Fruit fly (Drosophila melanogaster) whole organism, prepupa: ENCODE results near the gene eIF3h.

Experiments
- Blimp-1 ChIP-seq: fragments of 200-800 bp; sonication (Bioruptor generic); optimal IDR thresholded peaks from 3 replicates; lab custom pipeline; 2017; ENCODE audit warnings: missing biosample characterization, missing genetic modification characterization, mild to moderate bottlenecking, moderate library complexity, missing genetic modification reagents
- CG10631 ChIP-seq: fragments of 200-800 bp; sonication (Bioruptor generic); optimal IDR thresholded peaks from 2 replicates; lab custom pipeline; 2016; ENCODE audit warnings: missing biosample characterization, missing genetic modification characterization
- CG10669 ChIP-seq: fragments of 200-800 bp; sonication (Bioruptor generic); optimal IDR thresholded peaks from 3 replicates; lab custom pipeline; 2018; ENCODE audit warnings: missing biosample characterization, mild to moderate bottlenecking, missing genetic modification characterization, moderate library complexity
- CG11294 ChIP-seq: fragments of 200-800 bp; sonication (Bioruptor generic); IDR thresholded peaks from 2 replicates; pipeline ENCODE4 v1.3.6; 2022; ENCODE audit warnings: missing biosample characterization, missing genetic modification characterization
- CG11902 ChIP-seq: fragments of 200-800 bp; sonication (Bioruptor generic); optimal IDR thresholded peaks from 3 replicates; lab custom pipeline; 2016; ENCODE audit warnings: missing biosample characterization, missing genetic modification characterization
- CG15336 ChIP-seq: fragments of 200-800 bp; sonication (Bioruptor generic); IDR thresholded peaks from 2 replicates; pipeline ENCODE4 v1.3.6; 2022; ENCODE audit warnings: missing biosample characterization, missing genetic modification characterization
- CG1621 ChIP-seq: fragments of 200-800 bp; sonication (Bioruptor generic); optimal IDR thresholded peaks from 3 replicates; lab custom pipeline; 2018; ENCODE audit warnings: missing biosample characterization, mild to moderate bottlenecking, missing genetic modification characterization
- CG3032 ChIP-seq: fragments of 200-800 bp; optimal IDR thresholded peaks from 2 replicates; lab custom pipeline; 2019; ENCODE audit warnings: missing biosample characterization, mild to moderate bottlenecking, missing genetic modification characterization, moderate library complexity
- CG31627 ChIP-seq: fragments of 200-800 bp; sonication (Bioruptor generic); optimal IDR thresholded peaks from 3 replicates; lab custom pipeline; 2016; ENCODE audit warnings: missing biosample characterization, missing genetic modification characterization
- CG32006 ChIP-seq: fragments of 200-800 bp; sonication (Bioruptor generic); optimal IDR thresholded peaks from 3 replicates; lab custom pipeline; 2017; ENCODE audit warnings: missing biosample characterization, mild to moderate bottlenecking, missing genetic modification characterization
- CG34406 ChIP-seq: fragments of 200-800 bp; sonication (Bioruptor generic); optimal IDR thresholded peaks from 3 replicates; lab custom pipeline; 2016; ENCODE audit warnings: missing biosample characterization, missing genetic modification characterization
- CG4318 ChIP-seq: fragments of 200-800 bp; sonication (Bioruptor generic); optimal IDR thresholded peaks from 3 replicates; lab custom pipeline; 2017; ENCODE audit warnings: missing biosample characterization, mild to moderate bottlenecking, missing genetic modification characterization
- CG6276 ChIP-seq: fragments of 200-800 bp; sonication (Bioruptor generic); optimal IDR thresholded peaks from 2 replicates; lab custom pipeline; 2017; ENCODE audit warnings: missing biosample characterization, mild to moderate bottlenecking, missing genetic modification characterization
- CG6792 ChIP-seq: fragments of 200-800 bp; sonication (Bioruptor generic); optimal IDR thresholded peaks from 3 replicates; lab custom pipeline; 2016; ENCODE audit warnings: missing biosample characterization, missing genetic modification characterization
- CG6808 ChIP-seq: fragments of 200-800 bp; sonication (Bioruptor generic); optimal IDR thresholded peaks from 3 replicates; lab custom pipeline; 2017; ENCODE audit warnings: missing biosample characterization, missing genetic modification characterization, mild to moderate bottlenecking, moderate library complexity, missing genetic modification reagents
- CG6854 ChIP-seq: fragments of 200-800 bp; sonication (Bioruptor generic); optimal IDR thresholded peaks from 2 replicates; lab custom pipeline; 2017; ENCODE audit warnings: missing biosample characterization, mild to moderate bottlenecking, missing genetic modification characterization
- CG8119 ChIP-seq: fragments of 200-800 bp; sonication (Bioruptor generic); IDR thresholded peaks from 3 replicates; pipeline ENCODE4 v1.3.6; 2022; ENCODE audit warnings: missing biosample characterization, missing genetic modification characterization
- CG8319 ChIP-seq: fragments of 200-800 bp; sonication (Bioruptor generic); optimal IDR thresholded peaks from 3 replicates; lab custom pipeline; 2016; ENCODE audit warnings: missing biosample characterization, missing genetic modification characterization
- CG9139 ChIP-seq: fragments of 200-800 bp; sonication (Bioruptor generic); optimal IDR thresholded peaks from 3 replicates; lab custom pipeline; 2017; ENCODE audit warnings: missing biosample characterization, mild to moderate bottlenecking, missing genetic modification characterization
- Eip75B ChIP-seq: fragments of 200-800 bp; sonication (Bioruptor generic); optimal IDR thresholded peaks from 3 replicates; lab custom pipeline; 2016; ENCODE audit warnings: missing biosample characterization, missing genetic modification characterization
- Eip78C ChIP-seq: fragments of 200-800 bp; sonication (Bioruptor generic); peaks from one replicate; lab custom pipeline; 2016; ENCODE audit warnings: missing biosample characterization, missing genetic modification characterization
- Ets21C ChIP-seq: fragments of 200-800 bp; sonication (Bioruptor generic); optimal IDR thresholded peaks from 3 replicates; lab custom pipeline; 2016; ENCODE audit warnings: missing biosample characterization, missing genetic modification characterization
- Hr38 ChIP-seq: sonication (Bioruptor generic); optimal IDR thresholded peaks from 2 replicates; lab custom pipeline; 2016; ENCODE audit warnings: missing biosample characterization, missing genetic modification characterization
- Hr39 ChIP-seq: fragments of 200-800 bp; sonication (Bioruptor generic); optimal IDR thresholded peaks from 2 replicates; lab custom pipeline; 2016; ENCODE audit warnings: missing biosample characterization, missing genetic modification characterization
- Lpt ChIP-seq: fragments of 200-800 bp; sonication (Bioruptor generic); optimal IDR thresholded peaks from 3 replicates; lab custom pipeline; 2016; ENCODE audit warnings: missing biosample characterization, missing genetic modification characterization
- Met ChIP-seq: fragments of 200-800 bp; sonication (Bioruptor generic); optimal IDR thresholded peaks from 3 replicates; lab custom pipeline; 2016; ENCODE audit warnings: missing biosample characterization, missing genetic modification characterization
- OdsH ChIP-seq: fragments of 200-800 bp; sonication (Bioruptor generic); optimal IDR thresholded peaks from 3 replicates; lab custom pipeline; 2016; ENCODE audit warnings: missing biosample characterization, missing genetic modification characterization
- Smox ChIP-seq: fragments of 200-800 bp; sonication (Bioruptor generic); optimal IDR thresholded peaks from 3 replicates; lab custom pipeline; 2016; ENCODE audit warnings: missing biosample characterization, missing genetic modification characterization
- Sox14 ChIP-seq: fragments of 200-800 bp; sonication (Bioruptor generic); optimal IDR thresholded peaks from 3 replicates; lab custom pipeline; 2016; ENCODE audit warnings: missing biosample characterization, missing genetic modification characterization
- Sox15 ChIP-seq: fragments of 200-800 bp; sonication (Bioruptor generic); optimal IDR thresholded peaks from 3 replicates; lab custom pipeline; 2016; ENCODE audit warnings: missing biosample characterization, missing genetic modification characterization
- achi ChIP-seq: fragments of 200-800 bp; sonication (Bioruptor generic); optimal IDR thresholded peaks from 3 replicates; lab custom pipeline; 2016; ENCODE audit warnings: missing biosample characterization, missing genetic modification characterization
- acj6 ChIP-seq: fragments of 200-800 bp; sonication (Bioruptor generic); optimal IDR thresholded peaks from 3 replicates; lab custom pipeline; 2016; ENCODE audit warnings: missing biosample characterization, missing genetic modification characterization
- cyc ChIP-seq: fragments of 200-800 bp; sonication (Bioruptor generic); optimal IDR thresholded peaks from 3 replicates; lab custom pipeline; 2016; ENCODE audit warnings: missing biosample characterization, missing genetic modification characterization
- eg ChIP-seq: fragments of 200-800 bp; sonication (Bioruptor generic); IDR thresholded peaks from 3 replicates; pipeline ENCODE4 v1.3.6; 2022; ENCODE audit warnings: missing biosample characterization, missing genetic modification characterization
- fd85E ChIP-seq: fragments of 200-800 bp; sonication (Bioruptor generic); optimal IDR thresholded peaks from 3 replicates; lab custom pipeline; 2016; ENCODE audit warnings: missing biosample characterization, missing genetic modification characterization
- fkh ChIP-seq: fragments of 200-800 bp; sonication (Bioruptor generic); optimal IDR thresholded peaks from 3 replicates; lab custom pipeline; 2017; ENCODE audit warnings: missing biosample characterization, mild to moderate bottlenecking, missing genetic modification characterization, moderate library complexity
- lz ChIP-seq: fragments of 200-800 bp; sonication (Bioruptor generic); optimal IDR thresholded peaks from 3 replicates; lab custom pipeline; 2016; ENCODE audit warnings: missing biosample characterization, missing genetic modification characterization
- net ChIP-seq: fragments of 200-800 bp; sonication (Bioruptor generic); optimal IDR thresholded peaks from 3 replicates; lab custom pipeline; 2016; ENCODE audit warnings: missing biosample characterization, missing genetic modification characterization
- pdm3 ChIP-seq: fragments of 200-800 bp; sonication (Bioruptor generic); optimal IDR thresholded peaks from 3 replicates; lab custom pipeline; 2016; ENCODE audit warnings: missing biosample characterization, missing genetic modification characterization
- salr ChIP-seq, 2 experiments: fragments of 200-800 bp; sonication (Bioruptor generic); optimal IDR thresholded peaks; 3 replicates each; lab custom pipeline; 2016 to 2018; ENCODE audit warnings: missing biosample characterization in 2 of 2, missing genetic modification characterization in 2 of 2, mild to moderate bottlenecking in 1 of 2
- svp ChIP-seq: fragments of 200-800 bp; sonication (Bioruptor generic); peaks from one replicate; lab custom pipeline; 2016; ENCODE audit warnings: missing biosample characterization, missing genetic modification characterization
- topi ChIP-seq: fragments of 200-800 bp; sonication (Bioruptor generic); optimal IDR thresholded peaks from 3 replicates; lab custom pipeline; 2016; ENCODE audit warnings: missing biosample characterization, missing genetic modification characterization
- vri ChIP-seq: fragments of 200-800 bp; sonication (Bioruptor generic); optimal IDR thresholded peaks from 3 replicates; lab custom pipeline; 2016; ENCODE audit warnings: missing biosample characterization, mild to moderate bottlenecking, missing genetic modification characterization

eIF3h gene

DNA sequence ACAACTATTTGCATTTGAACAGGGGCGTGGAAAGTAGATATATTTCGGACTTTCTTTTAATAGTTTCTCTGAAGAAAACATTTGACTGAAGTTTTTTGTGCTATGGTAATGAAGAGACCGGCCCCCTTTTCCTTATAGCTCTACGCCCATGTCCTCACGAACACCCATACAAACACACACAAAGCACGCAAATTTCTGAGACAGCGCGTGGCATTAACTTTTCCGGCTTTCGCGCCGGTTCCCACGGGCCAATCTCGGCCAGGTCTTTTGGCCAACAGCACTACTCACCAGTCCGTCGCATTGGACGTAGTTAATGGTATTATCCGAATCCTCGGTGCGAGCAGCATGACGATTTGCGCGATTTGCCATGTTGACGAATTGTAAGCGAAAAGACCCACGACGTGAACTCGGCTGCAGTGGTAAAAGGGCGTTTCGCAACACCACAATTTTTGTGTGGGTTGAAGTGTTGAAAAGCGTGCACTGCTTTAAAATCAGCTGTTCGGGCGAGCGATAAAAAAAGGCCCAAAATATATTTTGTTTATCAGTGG is 453 bp downstream of the eIF3h start, which contains the start of gene senju (continued):
- TF ChIP-seq Eip78C (peak; percentile 95), CG6808 (GFP tag; lab: Kevin White, UChicago) (peak; percentile 75), net (GFP tag; lab: Kevin White, UChicago) (peak; percentile 90), acj6 (GFP tag; lab: Kevin White, UChicago) (peak; percentile 86), cyc (peak; percentile 84), Blimp-1 (GFP tag; lab: Kevin White, UChicago) (peak; percentile 48), CG4318 (GFP tag; lab: Kevin White, UChicago) (no peak), CG6854 (GFP tag; lab: Kevin White, UChicago) (peak; percentile 77), OdsH (GFP tag; lab: Kevin White, UChicago) (peak; percentile 88), CG10669 (GFP tag; lab: Kevin White, UChicago) (peak; percentile 79), CG8319 (GFP tag; lab: Kevin White, UChicago) (peak; percentile 80), CG10631 (GFP tag; lab: Kevin White, UChicago) (peak; percentile 85), Met (GFP tag; lab: Kevin White, UChicago) (peak; percentile 87), pdm3 (peak; percentile 90), svp (peak; percentile 93), CG15336 (peak; percentile 84), achi (GFP tag; lab: Kevin White, UChicago) (peak; percentile 86), CG34406 (peak; percentile 79), Sox15 (GFP tag; lab: Kevin White, UChicago) (peak; percentile 73), fd85E (GFP tag; lab: Kevin White, UChicago) (peak; percentile 76), salr (GFP tag; optimal IDR thresholded peaks at IDR 0.05; lab: Kevin White, UChicago) (peak; percentile 66 to 67), CG31627 (GFP tag; lab: Kevin White, UChicago) (peak; percentile 89)

DNA sequence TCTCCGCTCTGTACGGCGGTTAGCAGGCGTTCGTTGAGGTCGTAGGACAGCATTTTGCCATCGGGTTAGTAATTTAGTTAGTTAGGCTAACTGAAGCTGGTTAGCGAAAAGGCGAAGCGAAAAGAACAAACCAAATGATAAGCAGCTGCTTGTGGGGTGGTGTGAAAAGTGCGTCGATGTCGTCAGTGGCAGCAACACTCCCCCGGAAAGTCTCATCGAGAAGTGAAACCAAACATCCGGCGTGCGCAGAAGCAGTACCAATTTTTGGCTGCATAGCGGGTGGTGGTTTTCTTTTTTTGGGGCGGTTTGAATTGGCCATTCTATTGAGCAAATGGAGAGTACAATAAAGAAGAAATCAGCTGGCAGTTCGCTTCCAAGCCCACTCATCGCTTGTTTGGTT is 2.1 kb downstream of the eIF3h start, which contains the start of gene CG9121:
Gene CG9121, minus strand, starts transcription at position 238 of the 400 bp plus-strand sequence.
- TF ChIP-seq Eip78C (peak; percentile 8), Smox (GFP tag; lab: Kevin White, UChicago) (no peak), svp (no peak), CG11294 (GFP tag; lab: Robert Waterston, UW) (no peak), CG11902 (GFP tag; lab: Kevin White, UChicago) (no peak), fkh (GFP tag; lab: Kevin White, UChicago) (no peak)

DNA sequence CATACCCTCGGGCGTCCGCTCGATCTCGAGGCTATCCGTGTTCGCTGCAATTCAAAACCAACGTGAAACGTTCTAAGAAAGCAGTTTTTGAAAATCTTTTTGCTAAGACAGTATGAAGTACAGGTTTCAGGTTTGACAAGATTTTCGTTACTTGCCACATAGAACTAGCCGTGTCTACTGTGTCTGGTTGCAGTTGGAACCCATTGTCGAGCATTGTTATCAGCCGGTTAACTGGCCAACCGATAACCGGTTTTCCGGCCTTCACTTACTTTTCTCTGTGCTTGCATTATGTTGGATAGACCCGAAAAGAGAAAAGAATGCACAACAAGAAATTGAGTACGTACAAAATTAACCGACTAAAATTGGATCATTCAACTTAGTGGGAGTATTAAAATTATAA is 2.9 kb downstream of the eIF3h start:
- TF ChIP-seq CG1621 (tag; lab: Kevin White, UChicago), result peak; percentile 58
- peak; percentile 37 for TF ChIP-seq CG32006 (GFP tag; lab: Kevin White, UChicago)
- TF ChIP-seq CG6276 (GFP tag; lab: Kevin White, UChicago), result peak; percentile 18
- no peak for TF ChIP-seq eg
- TF ChIP-seq, all 60 proteins: peak for 3

- TF ChIP-seq Ets21C (no peak), Eip78C (peak; percentile 32)
These were observed 6.6 kb downstream of the eIF3h start for dm6 chr2L:5046261-5046660.

DNA sequence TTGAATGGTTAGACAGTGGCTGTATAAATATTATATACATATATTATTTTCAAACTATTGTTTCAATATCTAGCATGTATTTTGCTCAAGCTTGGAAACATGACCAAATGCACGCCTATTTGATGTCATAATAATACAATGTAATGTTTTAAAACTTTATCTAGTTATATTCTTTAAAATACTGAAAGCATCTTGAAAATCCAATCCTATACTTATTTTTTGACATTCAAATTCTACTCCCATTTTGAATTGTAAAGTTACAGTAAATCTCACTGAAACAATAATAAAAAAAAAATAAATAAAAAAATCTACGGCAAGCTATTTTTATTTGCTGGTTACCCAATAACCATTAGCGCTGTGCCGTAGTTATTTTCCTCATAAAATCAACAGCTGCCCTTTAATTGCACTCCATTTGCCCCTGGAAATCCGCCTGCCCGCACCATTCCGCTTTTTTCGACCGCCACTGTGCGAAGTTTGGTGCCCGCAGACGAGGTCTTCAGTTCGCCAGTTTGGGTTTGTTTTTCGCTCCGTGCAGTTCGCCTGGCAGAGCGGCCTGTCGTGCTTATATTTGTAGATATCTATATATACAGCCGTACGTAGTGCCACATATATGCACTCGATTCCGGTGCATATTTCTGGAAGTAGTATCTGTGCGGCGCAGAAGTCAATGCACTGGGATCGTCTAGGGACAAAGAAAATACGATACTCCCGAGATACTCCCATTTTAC is 7.8 kb downstream of the eIF3h start:
- TF ChIP-seq CG8119 (GFP tag; lab: Robert Waterston, UW) (peak; percentile 42; the same call in 1 of the 3 replicates), CG3032 (tag; lab: Kevin White, UChicago) (peak; percentile 11), lz (GFP tag; lab: Kevin White, UChicago) (peak; percentile 40), CG6276 (GFP tag; lab: Kevin White, UChicago) (peak; percentile 56), Hr39 (peak; percentile 37), CG6792 (peak; percentile 11), CG10669 (GFP tag; lab: Kevin White, UChicago) (peak; percentile 29), CG15336 (peak; percentile 49; the same call in 1 of the 2 replicates), eg (peak; percentile 79), Eip75B (GFP tag; lab: Kevin White, UChicago) (peak; percentile 43), Lpt (GFP tag; lab: Kevin White, UChicago) (peak; percentile 33), vri (GFP tag; lab: Kevin White, UChicago) (peak; percentile 97), Hr38 (GFP tag; lab: Kevin White, UChicago) (no peak), achi (GFP tag; lab: Kevin White, UChicago) (peak; percentile 58), CG6808 (GFP tag; lab: Kevin White, UChicago) (no peak), Sox14 (GFP tag; lab: Kevin White, UChicago) (peak; percentile 66), CG9139 (peak; percentile 7), topi (peak; percentile 37), Smox (GFP tag; lab: Kevin White, UChicago) (peak; percentile 46)
